Fruit fly (Drosophila melanogaster) whole organism, embryonic: Measurements from ENCODE around the gene Ssk.

ENCODE experiments used
- ATbp ChIP-seq: fragments of 200-800 bp; sonication (Bioruptor generic); optimal IDR thresholded peaks from 2 replicates; lab custom pipeline; 2017; ENCODE audit warnings: missing biosample characterization, mild to moderate bottlenecking, missing genetic modification characterization, missing genetic modification reagents
- Bgb ChIP-seq: fragments of 200-800 bp; sonication (Bioruptor generic); IDR thresholded peaks from 2 replicates; pipeline ENCODE4 v1.3.6; 2022; ENCODE audit warnings: missing biosample characterization, missing genetic modification characterization; ENCODE audit not compliant: partially characterized antibody
- CG13296 ChIP-seq: fragments of 200-800 bp; sonication (Bioruptor generic); optimal IDR thresholded peaks from 3 replicates; lab custom pipeline; 2018; ENCODE audit warnings: missing biosample characterization, mild to moderate bottlenecking, missing genetic modification characterization
- CG18262 ChIP-seq: fragments of 200-800 bp; optimal IDR thresholded peaks from 3 replicates; lab custom pipeline; 2019; ENCODE audit warnings: missing biosample characterization, mild to moderate bottlenecking, missing genetic modification characterization, moderate library complexity
- CG18764 ChIP-seq: fragments of 200-800 bp; sonication (Bioruptor generic); optimal IDR thresholded peaks from 3 replicates; lab custom pipeline; 2016; ENCODE audit warnings: missing biosample characterization, missing genetic modification characterization
- CG32767 ChIP-seq: fragments of 200-800 bp; sonication (Bioruptor generic); IDR thresholded peaks from 2 replicates; pipeline ENCODE4 v1.3.6; 2022; ENCODE audit warnings: missing biosample characterization, missing genetic modification characterization
- CG34376 ChIP-seq: fragments of 200-800 bp; sonication (Bioruptor generic); optimal IDR thresholded peaks from 2 replicates; lab custom pipeline; 2018; ENCODE audit warnings: missing biosample characterization, mild to moderate bottlenecking, missing genetic modification characterization
- CG34422 ChIP-seq: fragments of 200-800 bp; sonication (Bioruptor generic); IDR thresholded peaks from 3 replicates; pipeline ENCODE4 v1.3.6; 2022; ENCODE audit warnings: missing biosample characterization, missing genetic modification characterization
- CG43689 ChIP-seq: fragments of 200-800 bp; sonication (Bioruptor generic); IDR thresholded peaks from 2 replicates; pipeline ENCODE4 v1.3.6; 2022; ENCODE audit warnings: missing biosample characterization, missing genetic modification characterization
- CG4707 ChIP-seq: fragments of 200-800 bp; sonication (Bioruptor generic); optimal IDR thresholded peaks from 2 replicates; lab custom pipeline; 2018; ENCODE audit warnings: missing biosample characterization, mild to moderate bottlenecking, missing genetic modification characterization, moderate library complexity
- CG7357 ChIP-seq: fragments of 200-800 bp; sonication (Bioruptor generic); IDR thresholded peaks from 3 replicates; pipeline ENCODE4 v1.3.6; 2022; ENCODE audit warnings: missing biosample characterization, missing genetic modification characterization
- CTCF ChIP-seq: fragments of 200-800 bp; sonication (Bioruptor generic); optimal IDR thresholded peaks from 2 replicates; lab custom pipeline; 2017; ENCODE audit warnings: missing biosample characterization, mild to moderate bottlenecking, missing genetic modification characterization, moderate library complexity
- Hey ChIP-seq: fragments of 200-800 bp; sonication (Bioruptor generic); optimal IDR thresholded peaks from 3 replicates; lab custom pipeline; 2018; ENCODE audit warnings: missing biosample characterization, mild to moderate bottlenecking, missing genetic modification characterization
- Mes4 ChIP-seq: fragments of 200-800 bp; sonication (Bioruptor generic); optimal IDR thresholded peaks from 2 replicates; lab custom pipeline; 2016; ENCODE audit warnings: missing biosample characterization, missing genetic modification characterization
- NfI ChIP-seq: fragments of 200-800 bp; sonication (Bioruptor generic); optimal IDR thresholded peaks from 3 replicates; lab custom pipeline; 2018; ENCODE audit warnings: missing biosample characterization, mild to moderate bottlenecking, missing genetic modification characterization, moderate library complexity
- Pdp1 ChIP-seq, 2 experiments: fragments of 200-800 bp; sonication (Bioruptor generic); optimal IDR thresholded peaks; 3 replicates each; lab custom pipeline; 2016; ENCODE audit warnings: missing biosample characterization in 2 of 2, missing genetic modification characterization in 2 of 2, mild to moderate bottlenecking in 1 of 2, moderate library complexity in 1 of 2
- Six4 ChIP-seq: fragments of 200-800 bp; sonication (Bioruptor generic); optimal IDR thresholded peaks from 2 replicates; lab custom pipeline; 2016; ENCODE audit warnings: missing biosample characterization, missing genetic modification characterization
- YL-1 ChIP-seq: fragments of 200-800 bp; sonication (Bioruptor generic); optimal IDR thresholded peaks from 3 replicates; lab custom pipeline; 2017; ENCODE audit warnings: missing biosample characterization, mild to moderate bottlenecking, missing genetic modification characterization
- ato ChIP-seq: fragments of 200-800 bp; sonication (Bioruptor generic); IDR thresholded peaks from 2 replicates; pipeline ENCODE4 v1.3.6; 2022; ENCODE audit warnings: missing biosample characterization, missing genetic modification characterization; ENCODE audit not compliant: partially characterized antibody
- chinmo ChIP-seq: fragments of 200-800 bp; sonication (Bioruptor generic); IDR thresholded peaks from 4 replicates; pipeline ENCODE4 v1.3.6; 2022; ENCODE audit warnings: missing biosample characterization, missing genetic modification characterization; ENCODE audit not compliant: partially characterized antibody
- cwo ChIP-seq: fragments of 200-800 bp; sonication (Bioruptor generic); optimal IDR thresholded peaks from 3 replicates; lab custom pipeline; 2017; ENCODE audit warnings: missing biosample characterization, missing genetic modification characterization, mild to moderate bottlenecking, moderate library complexity, missing genetic modification reagents
- dysf ChIP-seq: fragments of 200-800 bp; sonication (Bioruptor generic); IDR thresholded peaks from 3 replicates; pipeline ENCODE4 v1.3.6; 2022; ENCODE audit warnings: missing biosample characterization, missing genetic modification characterization
- exex ChIP-seq: fragments of 200-800 bp; sonication (Bioruptor generic); optimal IDR thresholded peaks from 4 replicates; lab custom pipeline; 2018; ENCODE audit warnings: missing biosample characterization, mild to moderate bottlenecking, missing genetic modification characterization, moderate library complexity
- gcm2 ChIP-seq: fragments of 200-800 bp; sonication (Bioruptor generic); optimal IDR thresholded peaks from 2 replicates; lab custom pipeline; 2016; ENCODE audit warnings: missing biosample characterization, missing genetic modification characterization
- grn ChIP-seq: fragments of 200-800 bp; sonication (Bioruptor generic); optimal IDR thresholded peaks from 3 replicates; lab custom pipeline; 2017; ENCODE audit warnings: missing biosample characterization, missing genetic modification characterization
- insv ChIP-seq, 2 experiments: fragments of 200-800 bp; sonication (Bioruptor generic); optimal IDR thresholded peaks; 3 replicates each; lab custom pipeline; 2016 to 2018; ENCODE audit warnings: missing biosample characterization in 2 of 2, missing genetic modification characterization in 2 of 2
- mirr ChIP-seq: fragments of 200-800 bp; sonication (Bioruptor generic); optimal IDR thresholded peaks from 3 replicates; lab custom pipeline; 2018; ENCODE audit warnings: missing biosample characterization, mild to moderate bottlenecking, missing genetic modification characterization
- nerfin-1 ChIP-seq: fragments of 200-800 bp; sonication (Bioruptor generic); optimal IDR thresholded peaks from 3 replicates; lab custom pipeline; 2019; ENCODE audit warnings: missing biosample characterization, mild to moderate bottlenecking, missing genetic modification characterization, moderate library complexity
- p53 ChIP-seq: fragments of 200-800 bp; sonication (Bioruptor generic); optimal IDR thresholded peaks from 2 replicates; lab custom pipeline; 2016; ENCODE audit warnings: missing biosample characterization, missing genetic modification characterization
- pfk ChIP-seq: fragments of 200-800 bp; sonication (Bioruptor generic); optimal IDR thresholded peaks from 2 replicates; lab custom pipeline; 2018; ENCODE audit warnings: missing biosample characterization, mild to moderate bottlenecking, missing genetic modification characterization, moderate library complexity
- rib ChIP-seq: fragments of 200-800 bp; sonication (Bioruptor generic); IDR thresholded peaks from 2 replicates; pipeline ENCODE4 v1.3.6; 2022; ENCODE audit warnings: missing biosample characterization, missing genetic modification characterization
- sens ChIP-seq: fragments of 200-800 bp; sonication (Bioruptor generic); peaks from one replicate; lab custom pipeline; 2016; ENCODE audit warnings: missing biosample characterization, missing genetic modification characterization
- slp2 ChIP-seq: fragments of 200-800 bp; sonication (Bioruptor generic); optimal IDR thresholded peaks from 2 replicates; lab custom pipeline; 2016; ENCODE audit warnings: missing biosample characterization, missing genetic modification characterization
- stc ChIP-seq: fragments of 200-800 bp; sonication (Bioruptor generic); IDR thresholded peaks from 2 replicates; pipeline ENCODE4 v1.3.6; 2022; ENCODE audit warnings: missing biosample characterization, missing genetic modification characterization
- trh ChIP-seq: fragments of 200-800 bp; sonication (Bioruptor generic); optimal IDR thresholded peaks from 2 replicates; lab custom pipeline; 2016; ENCODE audit warnings: missing biosample characterization, missing genetic modification characterization
- vvl ChIP-seq: fragments of 200-800 bp; sonication (Bioruptor generic); IDR thresholded peaks from 2 replicates; pipeline ENCODE4 v1.3.6; 2022; ENCODE audit warnings: missing biosample characterization, missing genetic modification characterization

The Ssk gene

dm6 chr3L:20199569-20200247 lies 11.4 kb downstream of the Ssk start, which contains the start of gene CG42833:
TSS of gene CG42833 (plus strand) at chr3L:20200093.
- TF ChIP-seq chinmo (0 out of 4 replicates have a peak, but pooled peaks have one; percentile 7), gcm2 (GFP tag; lab: Kevin White, UChicago) (no peak), CG32767 (GFP tag; lab: Robert Waterston, UW) (no peak), CG4707 (no peak), cwo (GFP tag; lab: Kevin White, UChicago) (peak; percentile 38), exex (tag; lab: Kevin White, UChicago) (peak; percentile 83), Pdp1 (GFP tag; optimal IDR thresholded peaks at IDR 0.05; lab: Kevin White, UChicago) (peak in 1 of 2 experiments; percentile 33), CTCF (GFP tag; lab: Kevin White, UChicago) (peak; percentile 24), mirr (GFP tag; lab: Kevin White, UChicago) (peak; percentile 92), Bgb (GFP tag; lab: Robert Waterston, UW) (0 out of 2 replicates have a peak, but pooled peaks have one; percentile 5), CG18764 (GFP tag; lab: Kevin White, UChicago) (no peak), nerfin-1 (tag; lab: Kevin White, UChicago) (no peak), p53 (GFP tag; lab: Kevin White, UChicago) (no peak), sens (GFP tag; lab: Kevin White, UChicago) (peak; percentile 24), grn (GFP tag; lab: Kevin White, UChicago) (peak; percentile 88), CG34376 (GFP tag; lab: Kevin White, UChicago) (peak; percentile 25)

DNA sequence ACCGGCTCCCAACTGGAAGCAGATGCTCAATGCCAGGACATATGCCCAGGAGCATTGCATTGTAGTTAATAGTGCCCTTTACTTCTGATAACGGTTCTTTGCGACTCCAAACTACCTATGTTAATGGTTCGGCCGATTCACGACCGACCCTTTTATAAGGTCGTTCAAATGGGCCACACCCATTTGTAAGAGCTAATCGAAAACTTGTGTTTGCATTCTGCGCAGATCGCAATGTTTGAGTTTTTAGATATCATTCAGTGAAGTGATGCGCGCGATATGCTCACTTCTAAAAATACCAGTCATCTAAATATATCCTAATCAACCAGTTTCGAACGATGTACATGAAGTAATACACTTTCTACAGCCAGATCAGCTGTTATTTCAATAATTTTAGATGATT lies 13.2 kb downstream of the Ssk start, which contains the start of gene obst-F:
TSS of gene obst-F (minus strand) at position 101 of the 400 bp plus-strand sequence.
- TF ChIP-seq Mes4 (GFP tag; lab: Kevin White, UChicago), result no peak
- no peak for TF ChIP-seq dysf (GFP tag; lab: Robert Waterston, UW)
- TF ChIP-seq CG7357 (GFP tag; lab: Robert Waterston, UW), result no peak
- no peak for TF ChIP-seq CG13296
- TF ChIP-seq rib (GFP tag; lab: Robert Waterston, UW), result no peak
- no peak for TF ChIP-seq CG18262 (tag; lab: Kevin White, UChicago)
- TF ChIP-seq trh (GFP tag; lab: Kevin White, UChicago), result no peak
- no peak for TF ChIP-seq stc (GFP tag; lab: Robert Waterston, UW)
- no peak for TF ChIP-seq NfI (GFP tag; lab: Kevin White, UChicago)
- no peak for TF ChIP-seq Six4 (GFP tag; lab: Kevin White, UChicago)
- TF ChIP-seq insv (GFP tag; optimal IDR thresholded peaks at IDR 0.05; lab: Kevin White, UChicago), result no peak
- no peak for TF ChIP-seq gcm2 (GFP tag; lab: Kevin White, UChicago)
- TF ChIP-seq ATbp (GFP tag; lab: Kevin White, UChicago), result no peak
- TF ChIP-seq slp2 (GFP tag; lab: Kevin White, UChicago), result no peak
- TF ChIP-seq vvl (GFP tag; lab: Robert Waterston, UW), result no peak
- no peak for TF ChIP-seq CG43689 (GFP tag; lab: Robert Waterston, UW)
- TF ChIP-seq Hey (tag; lab: Kevin White, UChicago), result no peak
- no peak for TF ChIP-seq YL-1
- TF ChIP-seq CG34422 (GFP tag; lab: Robert Waterston, UW), result no peak

DNA sequence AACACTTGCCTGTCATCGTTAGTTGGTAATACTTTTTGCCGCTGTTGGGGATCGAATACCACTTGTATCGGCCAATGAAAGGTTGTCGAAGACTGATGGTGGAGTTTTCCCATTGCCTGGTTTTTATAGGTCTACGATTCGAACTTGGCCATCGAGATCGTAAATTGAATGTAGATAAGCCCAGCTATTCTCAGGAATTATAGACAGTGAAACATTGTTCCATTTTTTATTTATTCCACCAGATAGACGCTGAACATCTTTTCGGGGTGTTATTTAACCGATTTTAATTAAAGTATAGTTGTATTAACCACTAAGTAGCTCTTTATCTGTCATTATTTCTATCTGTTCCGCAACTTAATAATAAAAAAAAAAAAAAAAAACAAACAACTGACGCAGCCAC lies 15.3 kb downstream of the Ssk start, which contains the start of gene CG7298:
TSS of gene CG7298 (minus strand) at position 101 of the 400 bp plus-strand sequence.
- no peak for TF ChIP-seq ato
- peak; percentile 63 for TF ChIP-seq exex (tag; lab: Kevin White, UChicago)
- peak; percentile 30 for TF ChIP-seq pfk (GFP tag; lab: Kevin White, UChicago)
